Fruit fly (Drosophila melanogaster): Measurements from ENCODE around the gene TSG101.

Gene TSG101

DNA sequence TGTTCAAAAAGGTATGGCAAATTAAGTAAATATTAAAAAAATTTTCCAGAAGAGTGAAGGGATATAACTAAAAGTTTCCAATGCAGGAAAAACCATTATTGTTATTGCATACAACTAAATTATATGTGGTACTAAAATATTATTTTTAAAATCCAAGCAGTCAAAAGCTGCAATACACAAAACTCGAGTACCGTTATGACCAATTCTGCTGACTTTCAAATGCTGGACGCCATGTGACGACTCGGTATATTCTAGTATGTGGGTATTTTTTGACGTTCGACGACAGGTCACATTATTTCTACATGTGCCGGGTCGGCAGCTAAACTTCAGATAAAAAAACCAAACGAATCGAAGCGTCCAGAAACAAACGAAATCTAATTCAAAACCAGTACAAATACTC lies 34.0 kb upstream of the TSG101 start (continued):
- TF ChIP-seq aop (GFP tag; IDR thresholded peaks at IDR 0.05) (no peak), Atf-2 (GFP tag; optimal IDR thresholded peaks at IDR 0.05) (peak; percentile 18), grau (tag; optimal IDR thresholded peaks at IDR 0.05) (peak; percentile 30), MESR4 (GFP tag; optimal IDR thresholded peaks at IDR 0.05) (peak; percentile 55), CG14667 (GFP tag; IDR thresholded peaks at IDR 0.05) (no peak), lola (GFP tag; optimal IDR thresholded peaks at IDR 0.05) (peak in 1 of 3 experiments; percentile 3), tna (GFP tag; IDR thresholded peaks at IDR 0.05; ENCODE audit: partially characterized antibody) (no peak), CG3726 (GFP tag; IDR thresholded peaks at IDR 0.05) (no peak), lilli (GFP tag; optimal IDR thresholded peaks at IDR 0.05) (peak; percentile 6), gt (GFP tag; IDR thresholded peaks at IDR 0.05) (no peak), CG16863 (GFP tag; optimal IDR thresholded peaks at IDR 0.05) (no peak), her (GFP tag; optimal IDR thresholded peaks at IDR 0.05) (no peak), Adf1 (GFP tag; IDR thresholded peaks at IDR 0.05) (peak; percentile 10; the same call in 1 of the 2 replicates), ranshi (GFP tag; IDR thresholded peaks at IDR 0.05) (no peak), Xbp1 (GFP tag; optimal IDR thresholded peaks at IDR 0.05) (peak; percentile 19), CrebB (tag; optimal IDR thresholded peaks at IDR 0.05) (no peak), Nf-YC (tag; optimal IDR thresholded peaks at IDR 0.05) (peak; percentile 30), Taf1 (GFP tag; IDR thresholded peaks at IDR 0.05) (no peak), nmo (GFP tag; optimal IDR thresholded peaks at IDR 0.05) (peak; percentile 70), maf-S (GFP tag; optimal IDR thresholded peaks at IDR 0.05) (no peak), emc (GFP tag; optimal IDR thresholded peaks at IDR 0.05) (no peak), CG1792 (GFP tag; optimal IDR thresholded peaks at IDR 0.05) (peak; percentile 12), CG8281 (tag; optimal IDR thresholded peaks at IDR 0.05) (no peak), eyg (GFP tag; optimal IDR thresholded peaks at IDR 0.05) (no peak), PHDP (tag; optimal IDR thresholded peaks at IDR 0.05) (no peak), CG17912 (GFP tag; optimal IDR thresholded peaks at IDR 0.05) (no peak), jing (GFP tag; optimal IDR thresholded peaks at IDR 0.05) (no peak), D19B (GFP tag; optimal IDR thresholded peaks at IDR 0.05) (no peak), pita (GFP tag; optimal IDR thresholded peaks at IDR 0.05) (no peak), CG30431 (GFP tag; optimal IDR thresholded peaks at IDR 0.05) (no peak), Jarid2 (GFP tag; optimal IDR thresholded peaks at IDR 0.05) (no peak), Dbx (GFP tag; IDR thresholded peaks at IDR 0.05) (no peak; the same call in 2 of the 3 replicates), Hr3 (GFP tag; optimal IDR thresholded peaks at IDR 0.05) (no peak), sens (GFP tag) (peak; percentile 70), h (optimal IDR thresholded peaks at IDR 0.05) (no peak), tx (GFP tag; optimal IDR thresholded peaks at IDR 0.05) (no peak), E2f2 (GFP tag; IDR thresholded peaks at IDR 0.05) (peak; percentile 83), CG15269 (tag; optimal IDR thresholded peaks at IDR 0.05) (no peak), fd102C (GFP tag; optimal IDR thresholded peaks at IDR 0.05) (no peak), Poxn (GFP tag; IDR thresholded peaks at IDR 0.05) (no peak), NC2β (GFP tag; optimal IDR thresholded peaks at IDR 0.05) (peak; percentile 27), CG6854 (GFP tag; optimal IDR thresholded peaks at IDR 0.05) (no peak), CG8290 (GFP tag; optimal IDR thresholded peaks at IDR 0.05) (peak; percentile 72), CG8290 (tag; optimal IDR thresholded peaks at IDR 0.05) (peak in 1 of 2 experiments; percentile 69), sens-2 (GFP tag; IDR thresholded peaks at IDR 0.05) (no peak), CG1603 (tag; optimal IDR thresholded peaks at IDR 0.05) (peak; percentile 77), repo (GFP tag; optimal IDR thresholded peaks at IDR 0.05) (no peak), lmd (GFP tag; IDR thresholded peaks at IDR 0.05) (no peak), Hmr (GFP tag; optimal IDR thresholded peaks at IDR 0.05) (peak; percentile 59), HmgZ (tag; optimal IDR thresholded peaks at IDR 0.05) (peak; percentile 84), chn (GFP tag; optimal IDR thresholded peaks at IDR 0.05) (no peak), CG4424 (GFP tag; optimal IDR thresholded peaks at IDR 0.05) (no peak), CG4854 (GFP tag; optimal IDR thresholded peaks at IDR 0.05) (peak; percentile 7)
